Fruit fly (Drosophila melanogaster) whole organism, embryonic: ENCODE data around the gene CG5080.

ENCODE experiments used
- Antp ChIP-seq: fragments of 200-800 bp; sonication (Bioruptor generic); optimal IDR thresholded peaks from 3 replicates; lab custom pipeline; 2016; ENCODE audit warnings: missing biosample characterization, missing genetic modification characterization
- CG10959 ChIP-seq: fragments of 200-800 bp; sonication (Bioruptor generic); IDR thresholded peaks from 2 replicates; pipeline ENCODE4 v1.3.6; 2022; ENCODE audit warnings: missing biosample characterization, missing genetic modification characterization
- CG11247 ChIP-seq: fragments of 200-800 bp; sonication (Bioruptor generic); IDR thresholded peaks from 2 replicates; pipeline ENCODE4 v1.3.6; 2022; ENCODE audit warnings: missing biosample characterization, missing genetic modification characterization
- CG13287 ChIP-seq: fragments of 200-800 bp; sonication (Bioruptor generic); IDR thresholded peaks from 2 replicates; pipeline ENCODE4 v1.3.6; 2022; ENCODE audit warnings: missing biosample characterization, missing genetic modification characterization; ENCODE audit not compliant: partially characterized antibody
- CG16813 ChIP-seq: fragments of 200-800 bp; sonication (Bioruptor generic); IDR thresholded peaks from 3 replicates; pipeline ENCODE4 v1.3.6; 2022; ENCODE audit warnings: missing biosample characterization, missing genetic modification characterization; ENCODE audit not compliant: partially characterized antibody
- CG17385 ChIP-seq: fragments of 200-800 bp; sonication (Bioruptor generic); optimal IDR thresholded peaks from 3 replicates; lab custom pipeline; 2018; ENCODE audit warnings: missing biosample characterization, mild to moderate bottlenecking, missing genetic modification characterization
- CG18262 ChIP-seq: fragments of 200-800 bp; optimal IDR thresholded peaks from 3 replicates; lab custom pipeline; 2019; ENCODE audit warnings: missing biosample characterization, mild to moderate bottlenecking, missing genetic modification characterization, moderate library complexity
- CG2202 ChIP-seq: fragments of 200-800 bp; sonication (Bioruptor generic); optimal IDR thresholded peaks from 2 replicates; lab custom pipeline; 2018; ENCODE audit warnings: missing biosample characterization, mild to moderate bottlenecking, missing genetic modification characterization
- CG2678 ChIP-seq: fragments of 200-800 bp; sonication (Bioruptor generic); optimal IDR thresholded peaks from 3 replicates; lab custom pipeline; 2019; ENCODE audit warnings: missing biosample characterization, mild to moderate bottlenecking, missing genetic modification characterization, moderate library complexity
- CG32767 ChIP-seq: fragments of 200-800 bp; sonication (Bioruptor generic); IDR thresholded peaks from 2 replicates; pipeline ENCODE4 v1.3.6; 2022; ENCODE audit warnings: missing biosample characterization, missing genetic modification characterization
- CG3281 ChIP-seq: fragments of 200-800 bp; sonication (Bioruptor generic); optimal IDR thresholded peaks from 3 replicates; lab custom pipeline; 2017; ENCODE audit warnings: missing biosample characterization, mild to moderate bottlenecking, missing genetic modification characterization
- CG33557 ChIP-seq: fragments of 200-800 bp; sonication (Bioruptor generic); optimal IDR thresholded peaks from 2 replicates; lab custom pipeline; 2019; ENCODE audit warnings: missing biosample characterization, mild to moderate bottlenecking, missing genetic modification characterization, moderate library complexity
- CG34422 ChIP-seq: fragments of 200-800 bp; sonication (Bioruptor generic); IDR thresholded peaks from 3 replicates; pipeline ENCODE4 v1.3.6; 2022; ENCODE audit warnings: missing biosample characterization, missing genetic modification characterization
- CG4617 ChIP-seq: fragments of 200-800 bp; sonication (Bioruptor generic); optimal IDR thresholded peaks from 3 replicates; lab custom pipeline; 2016; ENCODE audit warnings: missing biosample characterization, missing genetic modification characterization, borderline replicate concordance
- CG7963 ChIP-seq: fragments of 200-800 bp; sonication (Bioruptor generic); IDR thresholded peaks from 3 replicates; pipeline ENCODE4 v1.3.6; 2022; ENCODE audit warnings: missing biosample characterization, missing genetic modification characterization; ENCODE audit not compliant: partially characterized antibody
- CG8089 ChIP-seq: fragments of 200-800 bp; sonication (Bioruptor generic); optimal IDR thresholded peaks from 3 replicates; lab custom pipeline; 2016; ENCODE audit warnings: missing biosample characterization, missing genetic modification characterization
- CG9797 ChIP-seq: fragments of 200-800 bp; sonication (Bioruptor generic); optimal IDR thresholded peaks from 3 replicates; lab custom pipeline; 2018; ENCODE audit warnings: missing biosample characterization, mild to moderate bottlenecking, missing genetic modification characterization
- D ChIP-seq, 2 experiments: fragments of 200-800 bp in 1 of 2; fragments of >200 bp in 1 of 2; sonication (Bioruptor generic) in 1 of 2; optimal IDR thresholded peaks; 2 replicates in 1 of 2; 3 replicates in 1 of 2; lab custom pipeline; 2017; ENCODE audit warnings: mild to moderate bottlenecking in 1 of 2, missing biosample characterization in 1 of 2, missing genetic modification characterization in 1 of 2, missing genetic modification reagents in 1 of 2
- Dll ChIP-seq: fragments of 200-800 bp; sonication (Bioruptor generic); IDR thresholded peaks from 4 replicates; pipeline ENCODE4 v1.3.6; 2022; ENCODE audit warnings: missing biosample characterization, missing genetic modification characterization; ENCODE audit not compliant: partially characterized antibody
- Dp ChIP-seq: fragments of 200-800 bp; sonication (Bioruptor generic); optimal IDR thresholded peaks from 2 replicates; lab custom pipeline; 2018; ENCODE audit warnings: missing biosample characterization, mild to moderate bottlenecking, missing genetic modification characterization, moderate library complexity
- Ets65A ChIP-seq: fragments of 200-800 bp; sonication (Bioruptor generic); peaks from one replicate; lab custom pipeline; 2016; ENCODE audit warnings: missing biosample characterization, missing genetic modification characterization
- Hr78 ChIP-seq, 2 experiments: fragments of 200-800 bp in 1 of 2; fragments of >200 bp in 1 of 2; sonication (Bioruptor generic) in 1 of 2; optimal IDR thresholded peaks; 2 replicates each; lab custom pipeline; 2017 to 2019; ENCODE audit warnings: missing biosample characterization in 2 of 2, missing genetic modification characterization in 2 of 2, mild to moderate bottlenecking in 1 of 2, moderate library complexity in 1 of 2
- MBD-R2 ChIP-seq: fragments of 200-800 bp; sonication (Bioruptor generic); IDR thresholded peaks from 2 replicates; pipeline ENCODE4 v1.3.6; 2022; ENCODE audit warnings: missing biosample characterization, missing genetic modification characterization
- Sin3A ChIP-seq: fragments of >200 bp; optimal IDR thresholded peaks from 2 replicates; lab custom pipeline; 2018
- Stat92E ChIP-seq, 3 experiments: fragments of >200 bp in 2 of 3; fragments of 200-800 bp in 1 of 3; sonication (Bioruptor generic) in 1 of 3; optimal IDR thresholded peaks; 2 replicates each; lab custom pipeline; 2017 to 2019; ENCODE audit warnings: missing biosample characterization in 3 of 3, missing genetic modification characterization in 3 of 3, mild to moderate bottlenecking in 1 of 3, moderate library complexity in 1 of 3
- YL-1 ChIP-seq: fragments of 200-800 bp; sonication (Bioruptor generic); optimal IDR thresholded peaks from 3 replicates; lab custom pipeline; 2017; ENCODE audit warnings: missing biosample characterization, mild to moderate bottlenecking, missing genetic modification characterization
- abd-A ChIP-seq: fragments of 200-800 bp; sonication (Bioruptor generic); optimal IDR thresholded peaks from 3 replicates; lab custom pipeline; 2019; ENCODE audit warnings: missing biosample characterization, mild to moderate bottlenecking, missing genetic modification characterization, moderate library complexity
- aop ChIP-seq: fragments of 200-800 bp; sonication (Bioruptor generic); IDR thresholded peaks from 2 replicates; pipeline ENCODE4 v1.3.6; 2022; ENCODE audit warnings: missing biosample characterization, missing genetic modification characterization
- crc ChIP-seq: fragments of 200-800 bp; sonication (Bioruptor generic); optimal IDR thresholded peaks from 2 replicates; lab custom pipeline; 2016; ENCODE audit warnings: missing biosample characterization, missing genetic modification characterization
- crp ChIP-seq, 2 experiments: fragments of 200-800 bp; sonication (Bioruptor generic); optimal IDR thresholded peaks; 2 replicates in 1 of 2; 3 replicates in 1 of 2; lab custom pipeline; 2017; ENCODE audit warnings: missing biosample characterization in 2 of 2, missing genetic modification characterization in 2 of 2, mild to moderate bottlenecking in 1 of 2, moderate library complexity in 1 of 2
- cwo ChIP-seq: fragments of 200-800 bp; sonication (Bioruptor generic); optimal IDR thresholded peaks from 3 replicates; lab custom pipeline; 2017; ENCODE audit warnings: missing biosample characterization, missing genetic modification characterization, mild to moderate bottlenecking, moderate library complexity, missing genetic modification reagents
- dati ChIP-seq: fragments of 200-800 bp; sonication (Bioruptor generic); IDR thresholded peaks from 2 replicates; pipeline ENCODE4 v1.3.6; 2022; ENCODE audit warnings: missing biosample characterization, missing genetic modification characterization
- fru ChIP-seq: fragments of >200 bp; optimal IDR thresholded peaks from 2 replicates; lab custom pipeline; 2017
- gfzf ChIP-seq: fragments of 200-800 bp; sonication (Bioruptor generic); optimal IDR thresholded peaks from 2 replicates; lab custom pipeline; 2016; ENCODE audit warnings: missing biosample characterization, mild to moderate bottlenecking, missing genetic modification characterization, moderate library complexity
- hth ChIP-seq: fragments of >200 bp; optimal IDR thresholded peaks from 2 replicates; lab custom pipeline; 2017; ENCODE audit warnings: inconsistent platforms
- ind ChIP-seq: fragments of 200-800 bp; sonication (Bioruptor generic); optimal IDR thresholded peaks from 3 replicates; lab custom pipeline; 2016; ENCODE audit warnings: missing biosample characterization, missing genetic modification characterization
- jumu ChIP-seq: fragments of 200-800 bp; sonication (Bioruptor generic); optimal IDR thresholded peaks from 3 replicates; lab custom pipeline; 2016; ENCODE audit warnings: missing biosample characterization, missing genetic modification characterization
- klu ChIP-seq: fragments of 200-800 bp; sonication (Bioruptor generic); IDR thresholded peaks from 2 replicates; pipeline ENCODE4 v1.3.6; 2022; ENCODE audit warnings: missing biosample characterization, missing genetic modification characterization
- kni ChIP-seq: fragments of 200-800 bp; sonication (Bioruptor generic); optimal IDR thresholded peaks from 3 replicates; lab custom pipeline; 2017; ENCODE audit warnings: mild to moderate bottlenecking, missing biosample characterization, missing genetic modification reagents, missing genetic modification characterization
- nom ChIP-seq: fragments of 200-800 bp; sonication (Bioruptor generic); optimal IDR thresholded peaks from 2 replicates; lab custom pipeline; 2017; ENCODE audit warnings: missing biosample characterization, missing genetic modification characterization, mild to moderate bottlenecking, moderate library complexity, missing genetic modification reagents
- oc ChIP-seq: fragments of 200-800 bp; sonication (Bioruptor generic); optimal IDR thresholded peaks from 2 replicates; lab custom pipeline; 2018; ENCODE audit warnings: missing biosample characterization, mild to moderate bottlenecking, missing genetic modification characterization, moderate library complexity
- onecut ChIP-seq: fragments of 200-800 bp; sonication (Bioruptor generic); IDR thresholded peaks from 2 replicates; pipeline ENCODE4 v1.3.6; 2022; ENCODE audit warnings: missing biosample characterization, missing genetic modification characterization
- pum ChIP-seq: fragments of 200-800 bp; sonication (Bioruptor generic); optimal IDR thresholded peaks from 2 replicates; lab custom pipeline; 2016; ENCODE audit warnings: missing biosample characterization, missing genetic modification characterization
- sc ChIP-seq, 3 experiments: fragments of >200 bp in 2 of 3; fragments of 200-800 bp in 1 of 3; sonication (Bioruptor generic) in 1 of 3; optimal IDR thresholded peaks; 2 replicates in 2 of 3; 3 replicates in 1 of 3; lab custom pipeline; 2017; ENCODE audit warnings: mild to moderate bottlenecking in 1 of 3, missing biosample characterization in 1 of 3, missing genetic modification characterization in 1 of 3, missing genetic modification reagents in 1 of 3
- sima ChIP-seq: fragments of 200-800 bp; sonication (Bioruptor generic); optimal IDR thresholded peaks from 2 replicates; lab custom pipeline; 2016; ENCODE audit warnings: missing biosample characterization, missing genetic modification characterization
- slbo ChIP-seq: fragments of 200-800 bp; sonication (Bioruptor generic); IDR thresholded peaks from 2 replicates; pipeline ENCODE4 v1.3.6; 2022; ENCODE audit warnings: missing biosample characterization, missing genetic modification characterization
- sqz ChIP-seq: fragments of 200-800 bp; sonication (Bioruptor generic); optimal IDR thresholded peaks from 3 replicates; lab custom pipeline; 2018; ENCODE audit warnings: missing biosample characterization, mild to moderate bottlenecking, missing genetic modification characterization
- usp ChIP-seq: fragments of >200 bp; optimal IDR thresholded peaks from 2 replicates; lab custom pipeline; 2017; ENCODE audit warnings: missing biosample characterization, missing genetic modification characterization
- zen ChIP-seq: fragments of 200-800 bp; sonication (Bioruptor generic); optimal IDR thresholded peaks from 3 replicates; lab custom pipeline; 2018; ENCODE audit warnings: missing biosample characterization, mild to moderate bottlenecking, missing genetic modification characterization, moderate library complexity
- zen2 ChIP-seq: fragments of 200-800 bp; sonication (Bioruptor generic); IDR thresholded peaks from 3 replicates; pipeline ENCODE4 v1.3.6; 2022; ENCODE audit warnings: missing biosample characterization, missing genetic modification characterization; ENCODE audit not compliant: partially characterized antibody

The CG5080 gene

dm6 chr2L:1164294-1164693 lies 608 bp upstream of the CG5080 start, which contains the start of gene IntS14 (continued):
- TF ChIP-seq CG4617 (GFP tag; lab: Kevin White, UChicago), result peak; percentile 54
- TF ChIP-seq gfzf (GFP tag; lab: Kevin White, UChicago), result peak; percentile 17
- no peak for TF ChIP-seq usp
- TF ChIP-seq Dll, result no peak
- peak; percentile 3 for TF ChIP-seq kni (GFP tag; lab: Kevin White, UChicago)
- no peak for TF ChIP-seq sc (optimal IDR thresholded peaks at IDR 0.05; lab: Kevin White, UChicago)
- no peak for TF ChIP-seq sc (GFP tag; optimal IDR thresholded peaks at IDR 0.05; lab: Kevin White, UChicago)
- TF ChIP-seq Hr78 (GFP tag; optimal IDR thresholded peaks at IDR 0.05; lab: Kevin White, UChicago), result no peak
- no peak for TF ChIP-seq CG3281
- no peak for TF ChIP-seq CG11247 (GFP tag; lab: Robert Waterston, UW)
- no peak for TF ChIP-seq hth (lab: Kevin White, UChicago)
- no peak for TF ChIP-seq pum (GFP tag; lab: Kevin White, UChicago)
- no peak for TF ChIP-seq slbo (GFP tag; lab: Robert Waterston, UW)
- no peak for TF ChIP-seq cwo (GFP tag; lab: Kevin White, UChicago)
- TF ChIP-seq onecut (GFP tag; lab: Robert Waterston, UW), result no peak
- no peak for TF ChIP-seq CG10959 (GFP tag; lab: Robert Waterston, UW)
- TF ChIP-seq zen, result no peak
- TF ChIP-seq MBD-R2 (GFP tag; lab: Robert Waterston, UW), result peak; percentile 89
- no peak for TF ChIP-seq oc (tag; lab: Kevin White, UChicago)
- no peak for TF ChIP-seq ind (GFP tag; lab: Kevin White, UChicago)
- TF ChIP-seq crc (GFP tag; lab: Kevin White, UChicago), result no peak
- peak; percentile 8 for TF ChIP-seq YL-1 (GFP tag; lab: Kevin White, UChicago)
- no peak for TF ChIP-seq CG13287 (GFP tag; lab: Robert Waterston, UW)
- no peak for TF ChIP-seq CG16813 (GFP tag; lab: Robert Waterston, UW)
- TF ChIP-seq Ets65A (GFP tag; lab: Kevin White, UChicago), result no peak
- TF ChIP-seq aop (GFP tag; lab: Robert Waterston, UW), result no peak
- TF ChIP-seq D (optimal IDR thresholded peaks at IDR 0.05; lab: Kevin White, UChicago), result no peak
- no peak for TF ChIP-seq D (GFP tag; optimal IDR thresholded peaks at IDR 0.05; lab: Kevin White, UChicago)
- no peak for TF ChIP-seq nom
- no peak for TF ChIP-seq CG33557 (GFP tag; lab: Kevin White, UChicago)
- TF ChIP-seq crp (GFP tag; optimal IDR thresholded peaks at IDR 0.05; lab: Kevin White, UChicago), result peak; percentile 43 to 84
- peak; percentile 38 for TF ChIP-seq Sin3A (lab: Kevin White, UChicago)
- no peak for TF ChIP-seq sima (GFP tag; lab: Kevin White, UChicago)
- TF ChIP-seq CG9797, result peak; percentile 9
- TF ChIP-seq klu (GFP tag; lab: Robert Waterston, UW), result no peak
- TF ChIP-seq zen2 (GFP tag; lab: Robert Waterston, UW), result no peak
- TF ChIP-seq dati (GFP tag; lab: Robert Waterston, UW), result no peak
- no peak for TF ChIP-seq jumu (GFP tag; lab: Kevin White, UChicago)
- TF ChIP-seq fru (lab: Kevin White, UChicago), result no peak
- TF ChIP-seq CG2678, result no peak
- TF ChIP-seq Stat92E (GFP tag; optimal IDR thresholded peaks at IDR 0.05; lab: Kevin White, UChicago), result no peak
- no peak for TF ChIP-seq CG2202 (tag; lab: Kevin White, UChicago)
- TF ChIP-seq CG7963, result no peak
- TF ChIP-seq CG18262, result no peak
- peak; percentile 97 for TF ChIP-seq CG17385 (GFP tag; lab: Kevin White, UChicago)
- TF ChIP-seq CG34422, result peak; percentile 62; the same call in 1 of the 3 replicates
- TF ChIP-seq CG8089, result peak; percentile 68
- no peak for TF ChIP-seq sqz
- TF ChIP-seq CG32767 (GFP tag; lab: Robert Waterston, UW), result no peak
- no peak for TF ChIP-seq abd-A (tag; lab: Kevin White, UChicago)
- TF ChIP-seq Antp (GFP tag; lab: Kevin White, UChicago), result no peak
- TF ChIP-seq Dp (GFP tag; lab: Kevin White, UChicago), result peak; percentile 92
